Worm (Caenorhabditis elegans) whole organism, L2 larva: ENCODE data around the gene mec-9.

ENCODE experiments used
- alr-1 ChIP-seq: fragments of 150-350 bp; optimal IDR thresholded peaks from 2 replicates; lab custom pipeline; 2014; ENCODE audit warnings: missing biosample characterization, missing genetic modification characterization
- mdl-1 ChIP-seq, 2 experiments: fragments of 150-350 bp in 1 of 2; sonication (generic microtip) in 1 of 2; optimal IDR thresholded peaks; 2 replicates each; lab custom pipeline; 2017; ENCODE audit warnings: missing biosample characterization in 2 of 2, missing genetic modification characterization in 2 of 2
- nhr-11 ChIP-seq: fragments of 150-350 bp; optimal IDR thresholded peaks from 2 replicates; lab custom pipeline; 2014; ENCODE audit warnings: missing biosample characterization, missing genetic modification characterization
- skn-1 ChIP-seq: sonication (generic microtip); optimal IDR thresholded peaks from 2 replicates; lab custom pipeline; 2017; ENCODE audit warnings: missing biosample characterization, missing genetic modification characterization
- ztf-4 ChIP-seq: fragments of 150-350 bp; optimal IDR thresholded peaks from 2 replicates; lab custom pipeline; 2014; ENCODE audit warnings: missing biosample characterization, missing genetic modification characterization

DNA sequence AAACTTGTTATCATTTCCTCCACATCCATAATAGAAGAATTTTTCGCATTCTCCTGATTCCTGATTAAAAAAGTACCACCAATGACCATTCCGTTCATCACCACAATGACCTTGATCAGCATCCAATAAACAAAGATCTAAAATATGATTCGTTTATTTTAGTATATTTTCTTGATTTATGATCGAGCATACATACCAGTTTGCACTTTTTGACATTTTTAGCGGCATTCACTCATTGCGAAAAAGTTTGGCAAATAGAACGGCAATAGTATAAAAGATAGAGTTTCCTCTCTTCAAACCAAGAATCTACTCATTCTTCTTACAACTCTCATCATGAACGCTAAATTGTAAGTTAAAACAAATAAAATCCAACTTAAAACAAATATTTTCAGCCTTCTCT lies 1.1 kb downstream of the mec-9 start, which contains the start of gene fipr-10:
- no peak for TF ChIP-seq alr-1 (tag; lab: Kevin White, UChicago)
- TF ChIP-seq nhr-11 (tag; lab: Kevin White, UChicago) = no peak
- no peak for TF ChIP-seq mdl-1 (tag; optimal IDR thresholded peaks at IDR 0.05; lab: Kevin White, UChicago)
- no peak for TF ChIP-seq ztf-4 (tag; lab: Kevin White, UChicago)
- no peak for TF ChIP-seq skn-1 (tag; lab: Kevin White, UChicago)
